Worm (Caenorhabditis elegans) whole organism, L1 larva: ENCODE data around the gene Y7A5A.1.
A peak's percentile ranks its signal among the peaks of the same experiment; 100 is the strongest.

Experiments
- F16B12.6 ChIP-seq: fragments of 150-350 bp; optimal IDR thresholded peaks from 2 replicates; lab custom pipeline; 2014; ENCODE audit warnings: missing biosample characterization, missing genetic modification characterization
- aha-1 ChIP-seq: fragments of 150-350 bp; optimal IDR thresholded peaks from 2 replicates; lab custom pipeline; 2014; ENCODE audit warnings: missing biosample characterization, missing genetic modification characterization
- ceh-63 ChIP-seq: fragments of 200-800 bp; sonication (Bioruptor generic); optimal IDR thresholded peaks from 2 replicates; lab custom pipeline; 2018; ENCODE audit warnings: mild to moderate bottlenecking, missing genetic modification characterization, missing compliant biosample characterization
- ces-1 ChIP-seq: fragments of 150-350 bp; optimal IDR thresholded peaks from 2 replicates; lab custom pipeline; 2014; ENCODE audit warnings: missing biosample characterization, missing genetic modification reagents, missing genetic modification characterization
- dpl-1 ChIP-seq, 3 experiments: fragments of 150-350 bp in 2 of 3; sonication (generic microtip) in 1 of 3; optimal IDR thresholded peaks; 2 replicates each; lab custom pipeline; 2014 to 2017; ENCODE audit warnings: missing biosample characterization in 3 of 3, missing genetic modification characterization in 3 of 3, missing genetic modification reagents in 3 of 3
- dsc-1 ChIP-seq: sonication (generic microtip); optimal IDR thresholded peaks from 2 replicates; lab custom pipeline; 2016; ENCODE audit warnings: mild to moderate bottlenecking, missing genetic modification characterization, missing compliant biosample characterization
- efl-1 ChIP-seq, 4 experiments: fragments of 150-350 bp; optimal IDR thresholded peaks in 3 of 4; peaks in 1 of 4; 1 replicate in 1 of 4; 2 replicates in 3 of 4; lab custom pipeline; 2014; ENCODE audit warnings: missing biosample characterization in 2 of 4, missing genetic modification characterization in 2 of 4, missing genetic modification reagents in 2 of 4
- efl-3 ChIP-seq: fragments of 200-800 bp; sonication (Bioruptor generic); optimal IDR thresholded peaks from 2 replicates; lab custom pipeline; 2018; ENCODE audit warnings: mild to moderate bottlenecking, missing genetic modification characterization, missing compliant biosample characterization
- egl-13 ChIP-seq: sonication (generic microtip); optimal IDR thresholded peaks from 2 replicates; lab custom pipeline; 2016; ENCODE audit warnings: missing genotype, missing genetic modification reagents, missing genetic modification characterization, missing compliant biosample characterization
- fkh-10 ChIP-seq: sonication (generic microtip); optimal IDR thresholded peaks from 2 replicates; lab custom pipeline; 2017; ENCODE audit warnings: missing biosample characterization, missing genetic modification reagents, missing genetic modification characterization
- fkh-4 ChIP-seq: sonication (generic microtip); optimal IDR thresholded peaks from 2 replicates; lab custom pipeline; 2016; ENCODE audit warnings: missing compliant biosample characterization, missing genetic modification characterization, borderline replicate concordance
- fos-1 ChIP-seq: fragments of 150-350 bp; optimal IDR thresholded peaks from 2 replicates; lab custom pipeline; 2014; ENCODE audit warnings: missing biosample characterization, missing genetic modification characterization
- grh-1 ChIP-seq: fragments of 200-800 bp; sonication (Bioruptor generic); IDR thresholded peaks from 2 replicates; pipeline ENCODE4 v1.3.6; 2022; ENCODE audit warnings: missing genetic modification reagents, missing genetic modification characterization, missing compliant biosample characterization
- hlh-4 ChIP-seq: sonication (generic microtip); optimal IDR thresholded peaks from 2 replicates; lab custom pipeline; 2016; ENCODE audit warnings: mild to moderate bottlenecking, missing genetic modification characterization, missing compliant biosample characterization
- lin-15B ChIP-seq: fragments of 150-350 bp; sonication (generic microtip); optimal IDR thresholded peaks from 3 replicates; lab custom pipeline; 2014; ENCODE audit warnings: missing biosample characterization, missing genetic modification characterization
- lin-39 ChIP-seq: fragments of 150-350 bp; optimal IDR thresholded peaks from 2 replicates; lab custom pipeline; 2014; ENCODE audit warnings: missing biosample characterization, missing genetic modification reagents, missing genetic modification characterization
- mef-2 ChIP-seq: fragments of 150-350 bp; optimal IDR thresholded peaks from 2 replicates; lab custom pipeline; 2014; ENCODE audit warnings: missing biosample characterization, missing genetic modification characterization
- mep-1 ChIP-seq: fragments of 150-350 bp; optimal IDR thresholded peaks from 2 replicates; lab custom pipeline; 2014; ENCODE audit warnings: missing biosample characterization, missing genetic modification characterization
- nhr-12 ChIP-seq: sonication (generic microtip); optimal IDR thresholded peaks from 2 replicates; lab custom pipeline; 2017; ENCODE audit warnings: missing biosample characterization, missing genetic modification characterization
- nhr-19 ChIP-seq: fragments of 200-800 bp; sonication (Bioruptor generic); conservative IDR thresholded peaks from 2 replicates; pipeline ENCODE4 v1.3.6; 2022; ENCODE audit warnings: missing genetic modification characterization, missing compliant biosample characterization
- nhr-237 ChIP-seq: fragments of 150-350 bp; optimal IDR thresholded peaks from 2 replicates; lab custom pipeline; 2014; ENCODE audit warnings: missing biosample characterization, missing genetic modification characterization
- nhr-71 ChIP-seq: sonication (generic microtip); optimal IDR thresholded peaks from 2 replicates; lab custom pipeline; 2016; ENCODE audit warnings: mild to moderate bottlenecking, missing genetic modification characterization, moderate library complexity, missing compliant biosample characterization
- nhr-76 ChIP-seq: sonication (generic microtip); optimal IDR thresholded peaks from 2 replicates; lab custom pipeline; 2017; ENCODE audit warnings: missing biosample characterization, missing genetic modification characterization
- nhr-77 ChIP-seq: fragments of 150-350 bp; optimal IDR thresholded peaks from 2 replicates; lab custom pipeline; 2014; ENCODE audit warnings: missing biosample characterization, missing genetic modification characterization
- nhr-84 ChIP-seq: sonication (generic microtip); optimal IDR thresholded peaks from 2 replicates; lab custom pipeline; 2017; ENCODE audit warnings: missing biosample characterization, missing genetic modification characterization
- nhr-85 ChIP-seq: sonication (generic microtip); peaks from one replicate; lab custom pipeline; 2016; ENCODE audit warnings: missing genetic modification characterization, inconsistent platforms, missing compliant biosample characterization
- nhr-90 ChIP-seq: sonication (generic microtip); optimal IDR thresholded peaks from 2 replicates; lab custom pipeline; 2016; ENCODE audit warnings: mild to moderate bottlenecking, missing genetic modification characterization, missing compliant biosample characterization; ENCODE audit not compliant: poor library complexity
- pag-3 ChIP-seq: sonication (generic microtip); optimal IDR thresholded peaks from 2 replicates; lab custom pipeline; 2017; ENCODE audit warnings: missing genetic modification characterization, mild to moderate bottlenecking, missing compliant biosample characterization, antibody characterized with exemption, borderline replicate concordance; ENCODE audit not compliant: insufficient read depth
- pax-3 ChIP-seq: fragments of 200-800 bp; sonication (Bioruptor generic); optimal IDR thresholded peaks from 2 replicates; lab custom pipeline; 2018; ENCODE audit warnings: mild to moderate bottlenecking, missing genetic modification characterization, moderate library complexity, missing compliant biosample characterization
- snpc-4 ChIP-seq: fragments of 150-350 bp; optimal IDR thresholded peaks from 2 replicates; lab custom pipeline; 2014; ENCODE audit warnings: missing biosample characterization, missing genetic modification characterization
- sox-4 ChIP-seq: sonication (generic microtip); optimal IDR thresholded peaks from 2 replicates; lab custom pipeline; 2016; ENCODE audit warnings: missing genetic modification characterization, missing compliant biosample characterization
- sptf-1 ChIP-seq: fragments of 150-350 bp; optimal IDR thresholded peaks from 2 replicates; lab custom pipeline; 2014; ENCODE audit warnings: missing biosample characterization, missing genetic modification characterization
- swsn-7 ChIP-seq: sonication (generic microtip); optimal IDR thresholded peaks from 2 replicates; lab custom pipeline; 2016; ENCODE audit warnings: missing genetic modification characterization, missing compliant biosample characterization
- tbx-2 ChIP-seq: sonication (generic microtip); optimal IDR thresholded peaks from 2 replicates; lab custom pipeline; 2016; ENCODE audit warnings: missing genetic modification characterization, missing compliant biosample characterization
- tlp-1 ChIP-seq: fragments of 150-350 bp; optimal IDR thresholded peaks from 2 replicates; lab custom pipeline; 2014; ENCODE audit warnings: missing biosample characterization, missing genetic modification characterization
- unc-62 ChIP-seq: fragments of 150-350 bp; optimal IDR thresholded peaks from 2 replicates; lab custom pipeline; 2014; ENCODE audit warnings: missing biosample characterization, missing genetic modification reagents, missing genetic modification characterization
- unc-86 ChIP-seq: sonication (generic microtip); optimal IDR thresholded peaks from 2 replicates; lab custom pipeline; 2016; ENCODE audit warnings: missing genetic modification characterization, missing compliant biosample characterization
- unc-98 ChIP-seq: fragments of 200-800 bp; sonication (Bioruptor generic); IDR thresholded peaks from 2 replicates; pipeline ENCODE4 v1.3.6; 2022; ENCODE audit warnings: missing genetic modification characterization, missing compliant biosample characterization
- vab-15 ChIP-seq: sonication (generic microtip); optimal IDR thresholded peaks from 2 replicates; lab custom pipeline; 2017; ENCODE audit warnings: missing genotype, mild to moderate bottlenecking, missing genetic modification characterization, missing compliant biosample characterization
- xbp-1 ChIP-seq: sonication (generic microtip); optimal IDR thresholded peaks from 2 replicates; lab custom pipeline; 2016; ENCODE audit warnings: missing genetic modification characterization, missing compliant biosample characterization
- zag-1 ChIP-seq: fragments of 150-350 bp; optimal IDR thresholded peaks from 2 replicates; lab custom pipeline; 2014; ENCODE audit warnings: missing biosample characterization, missing genetic modification characterization
- zip-4 ChIP-seq: fragments of 200-800 bp; sonication (Bioruptor generic); optimal IDR thresholded peaks from 2 replicates; lab custom pipeline; 2018; ENCODE audit warnings: mild to moderate bottlenecking, missing genetic modification characterization, moderate library complexity, missing compliant biosample characterization

Gene Y7A5A.1

DNA sequence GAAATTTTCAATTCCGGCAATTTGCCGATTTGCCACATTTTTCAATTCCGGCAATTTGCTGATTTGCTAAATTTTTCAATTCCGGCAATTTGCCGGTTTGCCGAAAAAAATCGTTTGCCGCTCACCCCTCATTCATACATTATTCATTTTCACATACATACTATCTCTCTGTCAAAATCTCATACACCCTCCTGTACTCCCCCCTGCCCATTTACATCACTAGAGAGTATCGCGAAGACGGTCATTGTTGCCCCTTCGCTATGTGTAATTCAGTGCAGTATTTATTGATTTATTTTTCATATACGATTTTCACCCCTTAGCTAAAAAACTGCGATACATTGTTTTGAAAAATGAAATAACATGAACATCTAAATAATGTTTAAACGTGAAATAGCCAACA lies 34.9 kb downstream of the Y7A5A.1 start (continued):
- TF ChIP-seq nhr-85 (tag; lab: Kevin White, UChicago) (peak; percentile 87), nhr-90 (tag; lab: Kevin White, UChicago) (peak; percentile 82), ceh-63 (GFP tag; lab: Kevin White, UChicago) (no peak), efl-3 (GFP tag; lab: Kevin White, UChicago) (no peak), dsc-1 (tag; lab: Kevin White, UChicago) (peak; percentile 74), mef-2 (tag; lab: Kevin White, UChicago) (no peak), efl-1 (optimal IDR thresholded peaks at IDR 0.05; lab: Kevin White, UChicago) (peak; percentile 34 to 50), efl-1 (GFP tag; optimal IDR thresholded peaks at IDR 0.05 in 1 of 2; lab: Kevin White, UChicago) (peak in 1 of 2 experiments; percentile 90), fkh-4 (tag; lab: Kevin White, UChicago) (no peak), xbp-1 (peak; percentile 43), sptf-1 (tag; lab: Kevin White, UChicago) (no peak), aha-1 (no peak)
- TF ChIP-seq, all 84 proteins: peak for 42

DNA sequence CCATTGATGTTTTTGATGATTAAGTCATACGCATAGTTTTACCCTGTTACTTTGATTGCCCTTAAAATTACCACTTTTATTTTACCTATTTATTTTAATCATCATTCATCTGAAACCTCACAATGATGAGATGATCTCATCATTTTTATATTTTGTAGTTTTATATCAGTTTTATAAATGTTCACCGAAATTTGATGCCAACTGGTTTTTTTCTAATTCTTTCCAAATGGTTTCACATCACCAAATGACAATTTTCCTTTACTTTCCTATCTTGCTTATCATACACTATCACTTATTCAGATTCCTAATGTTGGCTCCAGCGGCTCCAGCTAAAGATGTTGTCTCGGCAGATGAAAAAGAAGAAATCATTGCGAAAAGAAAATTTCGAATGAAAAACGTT lies 39.6 kb downstream of the Y7A5A.1 start, which contains the start of gene lin-15A:
TSS of gene lin-15A (plus strand) at position 301 of the 400 bp plus-strand sequence.
- no peak for TF ChIP-seq nhr-77 (tag; lab: Kevin White, UChicago)
- no peak for TF ChIP-seq ces-1 (GFP tag; lab: Kevin White, UChicago)
- TF ChIP-seq tbx-2 (tag; lab: Kevin White, UChicago) = no peak
- TF ChIP-seq egl-13 (tag; lab: Kevin White, UChicago) = no peak
- no peak for TF ChIP-seq grh-1 (GFP tag; lab: Robert Waterston, UW)
- TF ChIP-seq nhr-12 (tag; lab: Kevin White, UChicago) = no peak
- TF ChIP-seq xbp-1 = no peak
- no peak for TF ChIP-seq snpc-4 (tag; lab: Kevin White, UChicago)
- no peak for TF ChIP-seq hlh-4 (tag; lab: Kevin White, UChicago)
- no peak for TF ChIP-seq mep-1 (tag; lab: Kevin White, UChicago)
- no peak for TF ChIP-seq nhr-19 (GFP tag; lab: Robert Waterston, UW)
- TF ChIP-seq dpl-1 (GFP tag; optimal IDR thresholded peaks at IDR 0.05; lab: Kevin White, UChicago) = no peak
- TF ChIP-seq F16B12.6 (tag; lab: Kevin White, UChicago) = no peak
- no peak for TF ChIP-seq nhr-71
- TF ChIP-seq nhr-90 (tag; lab: Kevin White, UChicago) = no peak
- TF ChIP-seq fkh-10 (GFP tag; lab: Kevin White, UChicago) = no peak
- no peak for TF ChIP-seq mef-2 (tag; lab: Kevin White, UChicago)

DNA sequence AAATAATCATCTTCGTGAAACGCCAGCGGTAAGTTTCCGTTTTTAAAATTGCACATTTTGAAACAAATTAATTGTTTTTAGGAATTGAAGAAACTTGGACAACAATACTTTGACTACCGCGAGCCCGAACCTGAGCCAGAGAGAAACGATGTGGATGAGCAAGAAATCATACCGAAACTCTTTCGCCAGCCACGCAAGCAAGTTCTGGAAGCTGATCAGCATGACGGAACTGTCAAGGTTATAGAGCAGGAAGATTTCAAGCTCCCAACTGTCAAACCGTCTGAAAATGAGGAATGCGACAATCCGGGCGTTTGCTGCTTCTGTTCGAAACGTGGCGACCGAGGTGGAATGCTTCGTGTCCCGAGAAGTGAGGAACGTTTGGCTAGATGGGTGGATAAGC lies 41.0 kb downstream of the Y7A5A.1 start:
- TF ChIP-seq nhr-84 (tag; lab: Kevin White, UChicago) (no peak), mep-1 (tag; lab: Kevin White, UChicago) (no peak), unc-86 (tag; lab: Kevin White, UChicago) (no peak), pax-3 (no peak), ces-1 (GFP tag; lab: Kevin White, UChicago) (no peak), nhr-85 (tag; lab: Kevin White, UChicago) (no peak), fos-1 (tag; lab: Kevin White, UChicago) (no peak), vab-15 (tag; lab: Kevin White, UChicago) (no peak), dsc-1 (tag; lab: Kevin White, UChicago) (no peak), nhr-237 (tag; lab: Kevin White, UChicago) (no peak)
- TF ChIP-seq, all 84 proteins: peak for 0

DNA sequence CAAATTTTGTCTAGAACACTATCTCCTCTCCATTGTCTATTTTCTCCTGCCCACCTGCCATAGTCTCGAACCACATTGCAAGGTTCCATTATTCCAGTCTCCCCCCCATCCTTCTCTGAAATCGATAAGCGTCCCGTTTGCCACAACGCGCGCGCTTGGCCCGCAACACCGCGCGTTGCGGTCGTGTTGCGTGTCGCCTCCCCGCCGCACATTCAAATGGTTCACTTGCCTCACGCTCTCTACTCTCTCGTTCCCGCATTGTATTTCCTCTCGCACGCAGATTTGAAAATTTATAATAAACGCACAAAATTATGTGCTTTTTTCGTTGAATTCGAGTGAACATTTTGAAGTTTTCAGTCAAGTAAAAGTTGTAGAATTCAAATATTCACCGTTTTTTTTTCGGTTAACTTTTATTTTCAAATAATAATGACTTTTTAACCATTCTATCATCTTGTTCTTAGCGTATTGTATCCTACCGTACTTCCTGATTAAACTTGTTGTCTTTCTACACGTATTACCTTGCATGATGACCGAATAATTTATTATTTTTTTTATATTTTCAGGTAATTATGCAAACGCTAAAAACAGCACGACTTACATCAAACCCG lies 45.6 kb downstream of the Y7A5A.1 start, which contains the start of gene lin-15B:
TSS of gene lin-15B (plus strand) at position 558 of the 608 bp plus-strand sequence.
- TF ChIP-seq zag-1 (tag; lab: Kevin White, UChicago) = no peak
- peak; percentile 42 for TF ChIP-seq lin-15B

DNA sequence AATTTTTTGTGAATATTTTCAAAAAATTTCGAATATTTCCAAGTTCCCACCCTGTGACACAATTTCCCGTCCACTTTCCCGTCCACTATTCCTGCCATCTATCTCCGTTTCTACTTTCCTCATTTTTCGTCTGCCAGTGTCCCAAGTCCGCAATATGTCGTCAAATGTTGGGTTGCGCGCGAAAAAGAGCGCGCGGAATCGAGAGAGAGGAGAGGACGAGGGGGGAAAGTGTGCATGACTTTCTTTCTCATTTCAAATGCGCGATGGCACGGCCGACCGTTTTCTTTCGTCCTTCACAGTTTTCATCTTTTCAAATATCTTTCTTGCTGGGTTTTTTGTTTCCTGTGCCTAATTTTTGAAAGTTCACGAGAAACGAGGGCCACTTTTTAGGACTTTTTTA lies 46.3 kb downstream of the Y7A5A.1 start:
- TF ChIP-seq nhr-84 (tag; lab: Kevin White, UChicago) (no peak), aha-1 (no peak), nhr-76 (tag; lab: Kevin White, UChicago) (no peak), zip-4 (GFP tag; lab: Kevin White, UChicago) (no peak), tlp-1 (no peak), lin-39 (tag; lab: Kevin White, UChicago) (no peak), tbx-2 (tag; lab: Kevin White, UChicago) (peak; percentile 70), unc-62 (GFP tag; lab: Kevin White, UChicago) (no peak), swsn-7 (tag; lab: Kevin White, UChicago) (peak; percentile 76), unc-98 (GFP tag; lab: Robert Waterston, UW) (no peak), snpc-4 (tag; lab: Kevin White, UChicago) (peak; percentile 62), pag-3 (tag; lab: Kevin White, UChicago) (peak; percentile 93), nhr-19 (GFP tag; lab: Robert Waterston, UW) (peak; percentile 67), ceh-63 (GFP tag; lab: Kevin White, UChicago) (no peak), sox-4 (no peak), fkh-4 (tag; lab: Kevin White, UChicago) (no peak), nhr-77 (tag; lab: Kevin White, UChicago) (peak; percentile 6)
